Worm (Caenorhabditis elegans): ENCODE results near the gene BE10.1.

BE10.1 gene

DNA sequence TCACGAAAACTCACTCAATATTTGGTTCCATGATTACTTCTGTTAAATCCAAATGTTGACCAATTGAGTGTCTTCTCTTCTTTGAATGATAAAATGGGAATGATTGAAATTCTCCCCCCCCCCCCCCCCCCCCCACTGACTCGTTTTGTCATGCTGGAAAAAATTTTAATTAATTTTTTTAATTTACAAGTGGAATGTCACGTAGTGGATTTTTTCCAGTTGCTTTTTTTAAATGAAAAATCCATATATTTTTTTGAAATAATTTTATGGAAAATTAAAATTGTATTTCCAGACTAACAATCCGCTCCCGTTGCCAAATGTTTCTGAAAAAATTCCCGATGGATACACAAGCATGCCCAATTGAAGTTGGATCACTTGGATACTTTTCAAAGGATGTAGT is at the start of gene BE10.1:
TSS of gene BE10.1 (minus strand) at position 101 of the 400 bp plus-strand sequence.
- TF ChIP-seq eor-1 (tag; optimal IDR thresholded peaks at IDR 0.05) (no peak), hmg-11 (tag; optimal IDR thresholded peaks at IDR 0.05) (no peak)

DNA sequence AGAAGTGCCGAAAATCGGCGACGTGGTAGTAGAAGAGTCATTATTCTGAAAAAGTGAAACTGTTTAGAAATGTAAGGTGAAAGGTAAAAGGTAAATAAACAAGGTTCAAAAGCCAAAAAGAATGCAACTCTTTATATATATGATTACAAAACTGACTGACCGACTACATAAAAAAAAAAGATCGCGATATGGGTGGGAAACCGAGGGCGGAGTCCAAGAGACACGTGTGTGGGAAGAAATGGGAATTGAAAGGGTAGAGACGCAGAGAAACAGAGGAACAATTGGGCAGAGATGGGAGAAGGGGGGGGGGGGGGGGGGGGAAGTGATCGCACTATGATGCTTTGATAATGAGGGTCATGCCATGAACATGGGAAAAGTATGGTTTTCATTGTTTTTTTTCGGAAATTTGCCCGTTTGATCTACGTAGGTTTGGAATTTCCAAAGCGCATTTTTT is 49.6 kb upstream of the BE10.1 start, which contains the start of gene Y37D8A.4:
TSS of gene Y37D8A.4 (minus strand) at position 51 of the 454 bp plus-strand sequence.
- TF ChIP-seq tbx-2 (tag; optimal IDR thresholded peaks at IDR 0.05) = no peak
- TF ChIP-seq unc-39 (tag; optimal IDR thresholded peaks at IDR 0.05) = no peak
- peak; percentile 58 for TF ChIP-seq mdl-1 (tag; optimal IDR thresholded peaks at IDR 0.05)
- no peak for TF ChIP-seq ceh-9 (tag; optimal IDR thresholded peaks at IDR 0.05)
- TF ChIP-seq ama-1 (optimal IDR thresholded peaks at IDR 0.05) = no peak
- TF ChIP-seq nfya-1 (tag; optimal IDR thresholded peaks at IDR 0.05; ENCODE audit: insufficient read depth) = peak; percentile 31
- no peak for TF ChIP-seq ceh-82 (tag; optimal IDR thresholded peaks at IDR 0.05)
- TF ChIP-seq egl-27 (tag; optimal IDR thresholded peaks at IDR 0.05) = no peak
- TF ChIP-seq lin-39 (tag; optimal IDR thresholded peaks at IDR 0.05) = no peak
- TF ChIP-seq sea-2 (GFP tag; optimal IDR thresholded peaks at IDR 0.05) = no peak
- TF ChIP-seq nhr-43 (tag; optimal IDR thresholded peaks at IDR 0.05; ENCODE audit: poor library complexity, severe bottlenecking) = peak; percentile 37
- TF ChIP-seq pqm-1 (tag; optimal IDR thresholded peaks at IDR 0.05) = peak; percentile 40
- no peak for TF ChIP-seq mml-1 (tag; optimal IDR thresholded peaks at IDR 0.05)
- no peak for TF ChIP-seq lsy-12 (tag; optimal IDR thresholded peaks at IDR 0.05)
- no peak for TF ChIP-seq ztf-11 (tag; optimal IDR thresholded peaks at IDR 0.05)
- TF ChIP-seq lin-15B (tag; optimal IDR thresholded peaks at IDR 0.05) = no peak
- peak; percentile 29 for TF ChIP-seq nhr-23 (tag; optimal IDR thresholded peaks at IDR 0.05)
- TF ChIP-seq nhr-12 (tag; optimal IDR thresholded peaks at IDR 0.05) = no peak
- no peak for TF ChIP-seq fkh-2 (tag; optimal IDR thresholded peaks at IDR 0.05)
- TF ChIP-seq nhr-237 (tag; optimal IDR thresholded peaks at IDR 0.05) = no peak
- no peak for TF ChIP-seq daf-12 (tag; optimal IDR thresholded peaks at IDR 0.05)
- TF ChIP-seq ZK546.5 (tag; optimal IDR thresholded peaks at IDR 0.05) = no peak
- TF ChIP-seq skn-1 (tag; optimal IDR thresholded peaks at IDR 0.05) = no peak
- TF ChIP-seq elt-3 (tag; optimal IDR thresholded peaks at IDR 0.05) = no peak
- TF ChIP-seq R02D3.7 (tag; optimal IDR thresholded peaks at IDR 0.05) = no peak
- no peak for TF ChIP-seq nhr-28 (tag; optimal IDR thresholded peaks at IDR 0.05)
- no peak for TF ChIP-seq unc-62 (GFP tag; optimal IDR thresholded peaks at IDR 0.05)
- TF ChIP-seq nhr-25 (tag; optimal IDR thresholded peaks at IDR 0.05) = no peak
- no peak for TF ChIP-seq ztf-4 (tag; optimal IDR thresholded peaks at IDR 0.05)
- peak; percentile 19 for TF ChIP-seq hmg-11 (tag; optimal IDR thresholded peaks at IDR 0.05)
- no peak for TF ChIP-seq fkh-10 (GFP tag; optimal IDR thresholded peaks at IDR 0.05)
- TF ChIP-seq eor-1 (tag; optimal IDR thresholded peaks at IDR 0.05) = no peak
- no peak for TF ChIP-seq snpc-4 (tag; optimal IDR thresholded peaks at IDR 0.05)
- no peak for TF ChIP-seq zag-1 (tag; optimal IDR thresholded peaks at IDR 0.05)
- peak; percentile 8 for TF ChIP-seq jun-1 (tag; optimal IDR thresholded peaks at IDR 0.05)
- TF ChIP-seq nhr-67 (tag; optimal IDR thresholded peaks at IDR 0.05) = no peak
- no peak for TF ChIP-seq elt-1 (tag; optimal IDR thresholded peaks at IDR 0.05)
- TF ChIP-seq pha-4 (tag; optimal IDR thresholded peaks at IDR 0.05) = peak; percentile 6
- no peak for TF ChIP-seq nhr-76 (tag; optimal IDR thresholded peaks at IDR 0.05)
- TF ChIP-seq nhr-77 (tag; optimal IDR thresholded peaks at IDR 0.05) = no peak
- TF ChIP-seq aly-2 (tag; optimal IDR thresholded peaks at IDR 0.05) = no peak
- TF ChIP-seq elt-2 (tag; optimal IDR thresholded peaks at IDR 0.05) = peak; percentile 74
- TF ChIP-seq ceh-16 (tag; optimal IDR thresholded peaks at IDR 0.05) = no peak
- no peak for TF ChIP-seq fos-1 (tag; optimal IDR thresholded peaks at IDR 0.05)
- no peak for TF ChIP-seq nhr-11 (tag; optimal IDR thresholded peaks at IDR 0.05)
- no peak for TF ChIP-seq egl-5 (tag; optimal IDR thresholded peaks at IDR 0.05)
- no peak for TF ChIP-seq ceh-28 (tag; optimal IDR thresholded peaks at IDR 0.05)

Measured in whole organism, L3 larva.